Worm (Caenorhabditis elegans) whole organism, midembryonic: ENCODE results near the gene Y38E10A.22.

ENCODE experiments used
- T22C8.4 ChIP-seq: fragments of 200-800 bp; sonication (Bioruptor generic); IDR thresholded peaks from 2 replicates; pipeline ENCODE4 v1.3.6; 2022; ENCODE audit warnings: missing genetic modification characterization, missing compliant biosample characterization
- tab-1 ChIP-seq: fragments of 200-800 bp; sonication (Bioruptor generic); IDR thresholded peaks from 2 replicates; pipeline ENCODE4 v1.3.6; 2022; ENCODE audit warnings: missing genetic modification characterization, missing compliant biosample characterization
- ztf-23 ChIP-seq: fragments of 200-800 bp; sonication (Bioruptor generic); IDR thresholded peaks from 2 replicates; pipeline ENCODE4 v1.3.6; 2022; ENCODE audit warnings: missing genetic modification reagents, missing genetic modification characterization, missing compliant biosample characterization

DNA sequence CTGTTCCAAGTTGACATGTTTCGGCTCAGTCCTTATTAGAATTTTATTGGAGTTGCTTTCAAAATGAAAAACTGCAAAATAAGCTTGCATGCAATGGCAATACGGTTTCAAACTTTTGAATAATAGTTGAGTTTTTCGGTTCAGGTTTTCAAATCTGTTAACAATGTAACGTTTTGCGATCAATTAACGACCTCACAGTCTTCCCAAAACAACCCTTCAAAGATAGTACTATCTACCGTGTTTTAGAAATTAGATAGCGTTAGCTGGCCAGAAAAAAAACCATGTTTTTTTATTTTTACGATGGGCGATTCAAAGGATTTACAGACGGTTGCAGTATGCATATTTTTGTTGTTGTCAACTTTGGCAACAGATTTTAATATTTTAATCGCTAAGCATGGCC is 46.7 kb downstream of the Y38E10A.22 start, which contains the start of gene Y38E10A.34:
- TF ChIP-seq ztf-23 (no peak), T22C8.4 (no peak), tab-1 (GFP tag; lab: Robert Waterston, UW) (no peak)
